Fruit fly (Drosophila melanogaster) whole organism, embryonic: ENCODE data around the gene CG42540.

Experiments
- BtbVII ChIP-seq: fragments of 200-800 bp; sonication (Bioruptor generic); optimal IDR thresholded peaks from 3 replicates; lab custom pipeline; 2017; ENCODE audit warnings: missing biosample characterization, mild to moderate bottlenecking, missing genetic modification characterization
- CG10959 ChIP-seq: fragments of 200-800 bp; sonication (Bioruptor generic); IDR thresholded peaks from 2 replicates; pipeline ENCODE4 v1.3.6; 2022; ENCODE audit warnings: missing biosample characterization, missing genetic modification characterization
- CG10979 ChIP-seq: fragments of 200-800 bp; sonication (Bioruptor generic); optimal IDR thresholded peaks from 2 replicates; lab custom pipeline; 2018; ENCODE audit warnings: missing biosample characterization, mild to moderate bottlenecking, missing genetic modification characterization, moderate library complexity
- CG12391 ChIP-seq: fragments of 200-800 bp; sonication (Bioruptor generic); optimal IDR thresholded peaks from 3 replicates; lab custom pipeline; 2018; ENCODE audit warnings: missing biosample characterization, mild to moderate bottlenecking, missing genetic modification characterization, moderate library complexity
- CG12659 ChIP-seq: fragments of 200-800 bp; sonication (Bioruptor generic); optimal IDR thresholded peaks from 3 replicates; lab custom pipeline; 2017; ENCODE audit warnings: mild to moderate bottlenecking, missing biosample characterization, missing genetic modification reagents, missing genetic modification characterization
- CG14860 ChIP-seq: fragments of 200-800 bp; sonication (Bioruptor generic); IDR thresholded peaks from 3 replicates; pipeline ENCODE4 v1.3.6; 2022; ENCODE audit warnings: missing biosample characterization, missing genetic modification characterization; ENCODE audit not compliant: partially characterized antibody
- CG14965 ChIP-seq: fragments of 200-800 bp; sonication (Bioruptor generic); optimal IDR thresholded peaks from 2 replicates; lab custom pipeline; 2016; ENCODE audit warnings: missing biosample characterization, missing genetic modification characterization, borderline replicate concordance
- CG15696 ChIP-seq: fragments of 200-800 bp; sonication (Bioruptor generic); optimal IDR thresholded peaks from 2 replicates; lab custom pipeline; 2019; ENCODE audit warnings: missing biosample characterization, mild to moderate bottlenecking, missing genetic modification characterization, moderate library complexity
- CG17568 ChIP-seq: fragments of 200-800 bp; sonication (Bioruptor generic); optimal IDR thresholded peaks from 2 replicates; lab custom pipeline; 2018; ENCODE audit warnings: missing biosample characterization, mild to moderate bottlenecking, missing genetic modification characterization, moderate library complexity
- CG17912 ChIP-seq: fragments of 200-800 bp; sonication (Bioruptor generic); optimal IDR thresholded peaks from 2 replicates; lab custom pipeline; 2018; ENCODE audit warnings: missing biosample characterization, mild to moderate bottlenecking, missing genetic modification characterization
- CG1792 ChIP-seq: fragments of 200-800 bp; sonication (Bioruptor generic); optimal IDR thresholded peaks from 2 replicates; lab custom pipeline; 2016; ENCODE audit warnings: missing biosample characterization, missing genetic modification characterization
- CG32532 ChIP-seq: fragments of 200-800 bp; sonication (Bioruptor generic); IDR thresholded peaks from 2 replicates; pipeline ENCODE4 v1.3.6; 2022; ENCODE audit warnings: missing biosample characterization, missing genetic modification characterization
- CG34376 ChIP-seq: fragments of 200-800 bp; sonication (Bioruptor generic); optimal IDR thresholded peaks from 2 replicates; lab custom pipeline; 2018; ENCODE audit warnings: missing biosample characterization, mild to moderate bottlenecking, missing genetic modification characterization
- CG3838 ChIP-seq: fragments of 200-800 bp; sonication (Bioruptor generic); optimal IDR thresholded peaks from 3 replicates; lab custom pipeline; 2016; ENCODE audit warnings: missing biosample characterization, missing genetic modification characterization
- CG3995 ChIP-seq: fragments of 200-800 bp; sonication (Bioruptor generic); optimal IDR thresholded peaks from 3 replicates; lab custom pipeline; 2016; ENCODE audit warnings: missing biosample characterization, missing genetic modification characterization
- CG43689 ChIP-seq: fragments of 200-800 bp; sonication (Bioruptor generic); IDR thresholded peaks from 2 replicates; pipeline ENCODE4 v1.3.6; 2022; ENCODE audit warnings: missing biosample characterization, missing genetic modification characterization
- CG5180 ChIP-seq: fragments of 200-800 bp; sonication (Bioruptor generic); optimal IDR thresholded peaks from 3 replicates; lab custom pipeline; 2017; ENCODE audit warnings: missing biosample characterization, missing genetic modification characterization, mild to moderate bottlenecking, moderate library complexity, missing genetic modification reagents
- CG5953 ChIP-seq: fragments of 200-800 bp; sonication (Bioruptor generic); IDR thresholded peaks from 2 replicates; pipeline ENCODE4 v1.3.6; 2022; ENCODE audit warnings: missing biosample characterization, missing genetic modification characterization
- CG6272 ChIP-seq: fragments of 200-800 bp; sonication (Bioruptor generic); IDR thresholded peaks from 2 replicates; pipeline ENCODE4 v1.3.6; 2022; ENCODE audit warnings: missing biosample characterization, missing genetic modification characterization
- CG8359 ChIP-seq: fragments of 200-800 bp; sonication (Bioruptor generic); optimal IDR thresholded peaks from 2 replicates; lab custom pipeline; 2017; ENCODE audit warnings: missing biosample characterization, mild to moderate bottlenecking, missing genetic modification characterization, borderline replicate concordance
- CG9609 ChIP-seq: fragments of 200-800 bp; sonication (Bioruptor generic); optimal IDR thresholded peaks from 3 replicates; lab custom pipeline; 2016; ENCODE audit warnings: missing biosample characterization, missing genetic modification characterization
- Ets65A ChIP-seq: fragments of 200-800 bp; sonication (Bioruptor generic); peaks from one replicate; lab custom pipeline; 2016; ENCODE audit warnings: missing biosample characterization, missing genetic modification characterization
- Gsc ChIP-seq: fragments of 200-800 bp; sonication (Bioruptor generic); IDR thresholded peaks from 2 replicates; pipeline ENCODE4 v1.3.6; 2022; ENCODE audit warnings: missing biosample characterization, missing genetic modification characterization
- H2.0 ChIP-seq: fragments of 200-800 bp; sonication (Bioruptor generic); IDR thresholded peaks from 2 replicates; pipeline ENCODE4 v1.3.6; 2022; ENCODE audit warnings: missing biosample characterization, missing genetic modification characterization
- HLH4C ChIP-seq: fragments of 200-800 bp; sonication (Bioruptor generic); IDR thresholded peaks from 3 replicates; pipeline ENCODE4 v1.3.6; 2022; ENCODE audit warnings: missing biosample characterization, missing genetic modification characterization; ENCODE audit not compliant: partially characterized antibody
- HLHmδ ChIP-seq: fragments of 200-800 bp; sonication (Bioruptor generic); optimal IDR thresholded peaks from 2 replicates; lab custom pipeline; 2018; ENCODE audit warnings: missing biosample characterization, mild to moderate bottlenecking, missing genetic modification characterization, moderate library complexity
- HmgD ChIP-seq: fragments of 200-800 bp; sonication (Bioruptor generic); optimal IDR thresholded peaks from 3 replicates; lab custom pipeline; 2016; ENCODE audit warnings: missing biosample characterization, missing genetic modification characterization
- Oaz ChIP-seq: fragments of 200-800 bp; sonication (Bioruptor generic); IDR thresholded peaks from 2 replicates; pipeline ENCODE4 v1.3.6; 2022; ENCODE audit warnings: missing biosample characterization, missing genetic modification characterization
- PHDP ChIP-seq: fragments of 200-800 bp; sonication (Bioruptor generic); optimal IDR thresholded peaks from 3 replicates; lab custom pipeline; 2018; ENCODE audit warnings: missing biosample characterization, mild to moderate bottlenecking, missing genetic modification characterization, moderate library complexity
- Pdp1 ChIP-seq, 2 experiments: fragments of 200-800 bp; sonication (Bioruptor generic); optimal IDR thresholded peaks; 3 replicates each; lab custom pipeline; 2016; ENCODE audit warnings: missing biosample characterization in 2 of 2, missing genetic modification characterization in 2 of 2, mild to moderate bottlenecking in 1 of 2, moderate library complexity in 1 of 2
- abd-A ChIP-seq: fragments of 200-800 bp; sonication (Bioruptor generic); optimal IDR thresholded peaks from 3 replicates; lab custom pipeline; 2019; ENCODE audit warnings: missing biosample characterization, mild to moderate bottlenecking, missing genetic modification characterization, moderate library complexity
- aop ChIP-seq: fragments of 200-800 bp; sonication (Bioruptor generic); IDR thresholded peaks from 2 replicates; pipeline ENCODE4 v1.3.6; 2022; ENCODE audit warnings: missing biosample characterization, missing genetic modification characterization
- ash1 ChIP-seq: fragments of 200-800 bp; sonication (Bioruptor generic); optimal IDR thresholded peaks from 2 replicates; lab custom pipeline; 2018; ENCODE audit warnings: missing biosample characterization, mild to moderate bottlenecking, missing genetic modification characterization
- ato ChIP-seq: fragments of 200-800 bp; sonication (Bioruptor generic); IDR thresholded peaks from 2 replicates; pipeline ENCODE4 v1.3.6; 2022; ENCODE audit warnings: missing biosample characterization, missing genetic modification characterization; ENCODE audit not compliant: partially characterized antibody
- corto ChIP-seq: fragments of 200-800 bp; sonication (Bioruptor generic); optimal IDR thresholded peaks from 2 replicates; lab custom pipeline; 2016; ENCODE audit warnings: missing biosample characterization, mild to moderate bottlenecking, missing genetic modification characterization, moderate library complexity
- dm ChIP-seq: fragments of 200-800 bp; sonication (Bioruptor generic); optimal IDR thresholded peaks from 3 replicates; lab custom pipeline; 2016; ENCODE audit warnings: missing biosample characterization, missing genetic modification characterization
- dysf ChIP-seq: fragments of 200-800 bp; sonication (Bioruptor generic); IDR thresholded peaks from 3 replicates; pipeline ENCODE4 v1.3.6; 2022; ENCODE audit warnings: missing biosample characterization, missing genetic modification characterization
- fd64A ChIP-seq: fragments of 200-800 bp; sonication (Bioruptor generic); optimal IDR thresholded peaks from 3 replicates; lab custom pipeline; 2018; ENCODE audit warnings: missing biosample characterization, mild to moderate bottlenecking, missing genetic modification characterization
- grn ChIP-seq: fragments of 200-800 bp; sonication (Bioruptor generic); optimal IDR thresholded peaks from 3 replicates; lab custom pipeline; 2017; ENCODE audit warnings: missing biosample characterization, missing genetic modification characterization
- gt ChIP-seq: fragments of 200-800 bp; sonication (Bioruptor generic); IDR thresholded peaks from 2 replicates; pipeline ENCODE4 v1.3.6; 2022; ENCODE audit warnings: missing biosample characterization, missing genetic modification characterization
- hbn ChIP-seq: fragments of 200-800 bp; sonication (Bioruptor generic); IDR thresholded peaks from 2 replicates; pipeline ENCODE4 v1.3.6; 2022; ENCODE audit warnings: missing biosample characterization, missing genetic modification characterization; ENCODE audit not compliant: partially characterized antibody
- mam ChIP-seq: fragments of 200-800 bp; sonication (Bioruptor generic); optimal IDR thresholded peaks from 3 replicates; lab custom pipeline; 2016; ENCODE audit warnings: missing biosample characterization, missing genetic modification characterization
- mirr ChIP-seq: fragments of 200-800 bp; sonication (Bioruptor generic); optimal IDR thresholded peaks from 3 replicates; lab custom pipeline; 2018; ENCODE audit warnings: missing biosample characterization, mild to moderate bottlenecking, missing genetic modification characterization
- odd ChIP-seq: fragments of 200-800 bp; sonication (Bioruptor generic); optimal IDR thresholded peaks from 2 replicates; lab custom pipeline; 2017; ENCODE audit warnings: missing biosample characterization, mild to moderate bottlenecking, missing genetic modification characterization
- seq ChIP-seq: fragments of 200-800 bp; sonication (Bioruptor generic); IDR thresholded peaks from 2 replicates; pipeline ENCODE4 v1.3.6; 2022; ENCODE audit warnings: missing biosample characterization, missing genetic modification characterization
- sima ChIP-seq: fragments of 200-800 bp; sonication (Bioruptor generic); optimal IDR thresholded peaks from 2 replicates; lab custom pipeline; 2016; ENCODE audit warnings: missing biosample characterization, missing genetic modification characterization
- vnd ChIP-seq: fragments of 200-800 bp; sonication (Bioruptor generic); IDR thresholded peaks from 3 replicates; pipeline ENCODE4 v1.3.6; 2022; ENCODE audit warnings: missing biosample characterization, missing genetic modification characterization; ENCODE audit not compliant: partially characterized antibody

Gene CG42540

DNA sequence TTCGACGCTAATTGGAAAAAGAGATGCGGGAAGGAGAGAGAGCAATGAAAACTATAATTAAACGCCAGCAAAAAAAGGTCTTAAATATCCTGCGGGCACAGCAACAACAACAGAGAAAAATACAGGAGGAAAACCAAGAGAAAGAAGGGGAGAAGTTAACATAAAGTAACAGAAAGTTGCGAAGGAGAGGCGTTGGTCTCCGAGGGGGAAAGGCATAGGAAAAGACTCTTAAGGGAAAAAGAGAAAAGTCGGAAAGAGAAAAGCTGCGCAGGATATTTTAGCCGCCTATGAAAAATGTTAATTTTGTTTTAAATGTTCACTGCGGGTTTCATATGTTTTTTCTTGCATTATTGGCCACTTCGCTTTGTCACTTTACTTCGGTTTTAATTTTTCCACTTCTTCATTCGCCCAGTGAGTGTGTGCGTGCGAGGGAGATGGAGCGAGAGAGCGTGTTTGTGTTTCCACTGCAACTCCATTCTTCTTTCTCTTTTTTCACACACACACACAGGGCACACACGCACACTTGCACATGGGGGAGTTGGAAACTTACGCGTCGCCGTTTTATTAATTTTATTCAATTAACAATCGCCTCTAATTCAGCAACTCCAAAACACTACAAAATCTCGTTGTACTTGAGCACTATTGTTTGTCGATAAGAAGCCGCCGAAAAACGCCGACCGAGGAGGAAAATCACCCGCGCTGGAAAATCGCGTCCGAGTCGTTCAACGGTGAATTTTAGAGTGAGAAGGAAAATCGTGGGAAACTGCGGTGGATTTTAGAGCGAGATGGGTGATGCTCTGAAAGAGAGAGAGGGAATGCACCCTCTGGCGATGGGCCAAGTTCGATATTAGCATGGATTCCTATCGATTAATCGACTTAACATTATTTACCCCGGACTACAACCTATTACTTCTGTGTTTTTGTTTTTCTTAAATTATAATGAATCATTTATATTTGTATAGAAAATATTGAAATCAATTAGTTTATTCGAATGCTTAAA lies 69.8 kb downstream of the CG42540 start, which contains the start of gene Src64B (continued):
- TF ChIP-seq Pdp1 (GFP tag; optimal IDR thresholded peaks at IDR 0.05; lab: Kevin White, UChicago) = no peak
- TF ChIP-seq HmgD (GFP tag; lab: Kevin White, UChicago) = no peak
- peak; percentile 38 for TF ChIP-seq CG17912 (GFP tag; lab: Kevin White, UChicago)
- TF ChIP-seq HLHmδ (GFP tag; lab: Kevin White, UChicago) = peak; percentile 61
- no peak for TF ChIP-seq CG10959
- TF ChIP-seq mam (GFP tag; lab: Kevin White, UChicago) = no peak
- TF ChIP-seq CG6272 (GFP tag; lab: Robert Waterston, UW) = no peak
- TF ChIP-seq mirr = peak; percentile 37
- 0 out of 3 replicates have a peak, but pooled peaks have one; percentile 51 for TF ChIP-seq vnd (GFP tag; lab: Robert Waterston, UW)
- TF ChIP-seq CG8359 (GFP tag; lab: Kevin White, UChicago) = peak; percentile 88
- TF ChIP-seq CG12659 = peak; percentile 55
- TF ChIP-seq CG34376 (GFP tag; lab: Kevin White, UChicago) = peak; percentile 43
- no peak for TF ChIP-seq CG15696
- TF ChIP-seq CG12391 (tag; lab: Kevin White, UChicago) = no peak
- TF ChIP-seq seq (GFP tag; lab: Robert Waterston, UW) = peak; percentile 42; the same call in 1 of the 2 replicates
- peak; percentile 62 for TF ChIP-seq fd64A (GFP tag; lab: Kevin White, UChicago)
- TF ChIP-seq CG10979 (tag; lab: Kevin White, UChicago) = peak; percentile 16
- TF ChIP-seq BtbVII = peak; percentile 10
- 0 out of 2 replicates have a peak, but pooled peaks have one; percentile 31 for TF ChIP-seq CG32532
- no peak; the same call in 1 of the 2 replicates for TF ChIP-seq hbn (GFP tag; lab: Robert Waterston, UW)
- peak; percentile 58 for TF ChIP-seq CG17568
- peak; percentile 38 for TF ChIP-seq PHDP
- TF ChIP-seq abd-A = peak; percentile 59
- TF ChIP-seq CG9609 (GFP tag; lab: Kevin White, UChicago) = no peak
- 0 out of 2 replicates have a peak, but pooled peaks have one; percentile 60 for TF ChIP-seq ato (GFP tag; lab: Robert Waterston, UW)
- TF ChIP-seq CG3995 = peak; percentile 62
- no peak for TF ChIP-seq Ets65A (GFP tag; lab: Kevin White, UChicago)
- no peak for TF ChIP-seq grn
- TF ChIP-seq ash1 (GFP tag; lab: Kevin White, UChicago) = peak; percentile 52
- no peak for TF ChIP-seq CG43689
- no peak for TF ChIP-seq Gsc (GFP tag; lab: Robert Waterston, UW)
- TF ChIP-seq gt (GFP tag; lab: Robert Waterston, UW) = no peak
- TF ChIP-seq CG5180 (GFP tag; lab: Kevin White, UChicago) = peak; percentile 13
- peak; percentile 65 for TF ChIP-seq CG14860
- no peak for TF ChIP-seq sima (GFP tag; lab: Kevin White, UChicago)
- no peak for TF ChIP-seq CG3838 (GFP tag; lab: Kevin White, UChicago)
- TF ChIP-seq dysf (GFP tag; lab: Robert Waterston, UW) = no peak
- peak; percentile 77 for TF ChIP-seq dm (GFP tag; lab: Kevin White, UChicago)
- TF ChIP-seq odd = peak; percentile 9
- no peak for TF ChIP-seq corto
- no peak for TF ChIP-seq CG1792 (GFP tag; lab: Kevin White, UChicago)
- no peak for TF ChIP-seq H2.0 (GFP tag; lab: Robert Waterston, UW)
- TF ChIP-seq Oaz (GFP tag; lab: Robert Waterston, UW) = no peak
- peak; percentile 61 for TF ChIP-seq HLH4C (GFP tag; lab: Robert Waterston, UW)
- no peak for TF ChIP-seq CG5953 (GFP tag; lab: Robert Waterston, UW)
- TF ChIP-seq aop (GFP tag; lab: Robert Waterston, UW) = no peak
- no peak for TF ChIP-seq CG14965
